Worm (Caenorhabditis elegans) whole organism, L4/young adult: ENCODE measurements around the gene F58B4.3.

Experiments
- W03F9.2 ChIP-seq: fragments of 150-350 bp; optimal IDR thresholded peaks from 2 replicates; lab custom pipeline; 2014; ENCODE audit warnings: missing biosample characterization, missing genetic modification characterization
- dao-5 ChIP-seq: sonication (generic microtip); optimal IDR thresholded peaks from 2 replicates; lab custom pipeline; 2016; ENCODE audit warnings: missing genotype, missing genetic modification characterization, moderate library complexity, missing compliant biosample characterization
- him-1 ChIP-seq: sonication (generic microtip); optimal IDR thresholded peaks from 2 replicates; lab custom pipeline; 2016; ENCODE audit warnings: missing genotype, missing genetic modification reagents, missing genetic modification characterization, missing compliant biosample characterization

Gene F58B4.3

ce11 chrV:10970930-10971329 is 41.3 kb downstream of the F58B4.3 start:
- TF ChIP-seq him-1 (tag; lab: Kevin White, UChicago), result no peak
- TF ChIP-seq W03F9.2, result no peak
- no peak for TF ChIP-seq dao-5 (tag; lab: Kevin White, UChicago)

- TF ChIP-seq dao-5 (tag; lab: Kevin White, UChicago) (no peak), W03F9.2 (no peak), him-1 (tag; lab: Kevin White, UChicago) (no peak)
Observed at ce11 chrV:10975091-10975490, 45.5 kb downstream of the F58B4.3 start.
